5 fruit fly cellular contexts compared by ENCODE assay signal in genomic region chr3R:4713775-4714360, dm6.
TF ChIP-seq lines count a peak whose summit lies in the region.

TSS of gene eIF3f1 (minus strand) at chr3R:4714182.

- peak; percentile 51 for TF ChIP-seq CTCF in whole organism, embryonic (GFP tag; optimal IDR thresholded peaks at IDR 0.05; lab: Kevin White, UChicago)

TF ChIP-seq in whole organism, adult, 20 proteins besides CTCF, POLR2A, EP300 and RAD21 (continues in another document):
- TF ChIP-seq Hr96 (GFP tag; optimal IDR thresholded peaks at IDR 0.05; lab: Kevin White, UChicago) (no peak), CG12768 (GFP tag; optimal IDR thresholded peaks at IDR 0.05; lab: Kevin White, UChicago) (no peak), cnc (optimal IDR thresholded peaks at IDR 0.05; lab: Kevin White, UChicago) (no peak), CG7101 (tag; optimal IDR thresholded peaks at IDR 0.05; lab: Kevin White, UChicago) (peak; percentile 17), kay (GFP tag; lab: Kevin White, UChicago; ENCODE audit: borderline replicate concordance) (no peak), Clk (GFP tag; optimal IDR thresholded peaks at IDR 0.05; lab: Kevin White, UChicago) (no peak), Crg-1 (GFP tag; optimal IDR thresholded peaks at IDR 0.05; lab: Kevin White, UChicago) (no peak), tj (GFP tag; optimal IDR thresholded peaks at IDR 0.05; lab: Kevin White, UChicago) (no peak), toe (GFP tag; optimal IDR thresholded peaks at IDR 0.05; lab: Kevin White, UChicago) (no peak), CG5204 (GFP tag; optimal IDR thresholded peaks at IDR 0.05; lab: Kevin White, UChicago) (no peak), CG14711 (tag; optimal IDR thresholded peaks at IDR 0.05; lab: Kevin White, UChicago) (no peak), bab1 (GFP tag; optimal IDR thresholded peaks at IDR 0.05; lab: Kevin White, UChicago) (peak; percentile 60), cic (GFP tag; optimal IDR thresholded peaks at IDR 0.05; lab: Kevin White, UChicago) (no peak), ovo (GFP tag; optimal IDR thresholded peaks at IDR 0.05; lab: Kevin White, UChicago) (peak; percentile 40), CG1620 (GFP tag; optimal IDR thresholded peaks at IDR 0.05; lab: Kevin White, UChicago) (peak; percentile 29), pad (GFP tag; optimal IDR thresholded peaks at IDR 0.05; lab: Kevin White, UChicago) (peak; percentile 0), Mnt (GFP tag; optimal IDR thresholded peaks at IDR 0.05; lab: Kevin White, UChicago) (peak; percentile 84), CG7045 (GFP tag; optimal IDR thresholded peaks at IDR 0.05; lab: Kevin White, UChicago) (no peak), CG11617 (GFP tag; optimal IDR thresholded peaks at IDR 0.05; lab: Kevin White, UChicago) (no peak)

TF ChIP-seq in whole organism, embryonic, 481 proteins besides CTCF, POLR2A, EP300 and RAD21 (continues in another document):
- TF ChIP-seq CG4617 (GFP tag; optimal IDR thresholded peaks at IDR 0.05; lab: Kevin White, UChicago; ENCODE audit: borderline replicate concordance) = peak; percentile 76
- TF ChIP-seq CG13775 (GFP tag; optimal IDR thresholded peaks at IDR 0.05; lab: Kevin White, UChicago) = no peak
- peak; percentile 52 for TF ChIP-seq CG12659 (GFP tag; optimal IDR thresholded peaks at IDR 0.05; lab: Kevin White, UChicago)
- peak; percentile 26; the same call in 1 of the 2 replicates for TF ChIP-seq Xrp1 (GFP tag; IDR thresholded peaks at IDR 0.05; lab: Robert Waterston, UW)
- no peak for TF ChIP-seq ATbp (GFP tag; optimal IDR thresholded peaks at IDR 0.05; lab: Kevin White, UChicago)
- TF ChIP-seq nerfin-1 (tag; optimal IDR thresholded peaks at IDR 0.05; lab: Kevin White, UChicago) = no peak
- no peak for TF ChIP-seq lab (GFP tag; optimal IDR thresholded peaks at IDR 0.05; lab: Kevin White, UChicago)
- TF ChIP-seq CG3726 (GFP tag; IDR thresholded peaks at IDR 0.05; lab: Robert Waterston, UW) = no peak
- TF ChIP-seq Dip3 (GFP tag; optimal IDR thresholded peaks at IDR 0.05; lab: Kevin White, UChicago) = peak; percentile 5
- no peak for TF ChIP-seq CG16779 (GFP tag; IDR thresholded peaks at IDR 0.05; lab: Robert Waterston, UW)
- TF ChIP-seq fd3F (GFP tag; optimal IDR thresholded peaks at IDR 0.05; lab: Kevin White, UChicago) = no peak
- TF ChIP-seq az2 (GFP tag; optimal IDR thresholded peaks at IDR 0.05; lab: Kevin White, UChicago) = no peak
- no peak for TF ChIP-seq Awh (GFP tag; IDR thresholded peaks at IDR 0.05; lab: Robert Waterston, UW)
- no peak for TF ChIP-seq bcd (GFP tag; optimal IDR thresholded peaks at IDR 0.05; lab: Kevin White, UChicago)
- no peak for TF ChIP-seq Optix (GFP tag; IDR thresholded peaks at IDR 0.05; lab: Robert Waterston, UW)
- TF ChIP-seq GATAe (GFP tag; conservative IDR thresholded peaks at IDR 0.05; lab: Robert Waterston, UW) = no peak
- TF ChIP-seq Doc2 (GFP tag; IDR thresholded peaks at IDR 0.05; lab: Robert Waterston, UW) = no peak
- peak; percentile 2 for TF ChIP-seq CrebB (tag; optimal IDR thresholded peaks at IDR 0.05; lab: Kevin White, UChicago)
- TF ChIP-seq Ets97D (GFP tag; optimal IDR thresholded peaks at IDR 0.05; lab: Kevin White, UChicago) = peak; percentile 80

TF ChIP-seq in whole organism, prepupa, 60 proteins besides CTCF, POLR2A, EP300 and RAD21:
- no peak for TF ChIP-seq Hr38 (GFP tag; optimal IDR thresholded peaks at IDR 0.05; lab: Kevin White, UChicago)
- TF ChIP-seq CG3032 (tag; optimal IDR thresholded peaks at IDR 0.05; lab: Kevin White, UChicago) = peak; percentile 11
- no peak for TF ChIP-seq CG8632 (GFP tag; optimal IDR thresholded peaks at IDR 0.05; lab: Kevin White, UChicago)
- peak; percentile 25 for TF ChIP-seq CG6854 (GFP tag; optimal IDR thresholded peaks at IDR 0.05; lab: Kevin White, UChicago)
- TF ChIP-seq esn (GFP tag; optimal IDR thresholded peaks at IDR 0.05; lab: Kevin White, UChicago) = peak; percentile 41
- TF ChIP-seq fkh (GFP tag; optimal IDR thresholded peaks at IDR 0.05; lab: Kevin White, UChicago) = peak; percentile 85
- no peak for TF ChIP-seq CG15336 (GFP tag; IDR thresholded peaks at IDR 0.05; lab: Robert Waterston, UW)
- peak; percentile 98 for TF ChIP-seq CG8319 (GFP tag; optimal IDR thresholded peaks at IDR 0.05; lab: Kevin White, UChicago)
- TF ChIP-seq CG6163 (GFP tag; IDR thresholded peaks at IDR 0.05; lab: Robert Waterston, UW) = no peak
- no peak for TF ChIP-seq CG6276 (GFP tag; optimal IDR thresholded peaks at IDR 0.05; lab: Kevin White, UChicago)
- TF ChIP-seq Eip78C (GFP tag; lab: Kevin White, UChicago) = no peak
- TF ChIP-seq eg (GFP tag; IDR thresholded peaks at IDR 0.05; lab: Robert Waterston, UW) = peak; percentile 34; the same call in 1 of the 3 replicates
- TF ChIP-seq CG1621 (tag; optimal IDR thresholded peaks at IDR 0.05; lab: Kevin White, UChicago) = no peak

TF ChIP-seq in whole organism, pupa, 21 proteins besides CTCF, POLR2A, EP300 and RAD21:
- TF ChIP-seq CG13204 (GFP tag; optimal IDR thresholded peaks at IDR 0.05; lab: Kevin White, UChicago) (no peak), CG34367 (tag; optimal IDR thresholded peaks at IDR 0.05; lab: Kevin White, UChicago) (no peak), Ets98B (GFP tag; IDR thresholded peaks at IDR 0.05; lab: Robert Waterston, UW) (0 out of 2 replicates have a peak, but pooled peaks have one; percentile 22), EcR (GFP tag; optimal IDR thresholded peaks at IDR 0.05; lab: Kevin White, UChicago) (peak; percentile 56), CG32121 (GFP tag; IDR thresholded peaks at IDR 0.05; lab: Robert Waterston, UW) (no peak)

TF ChIP-seq in whole organism, wandering third instar larva, 38 proteins besides CTCF, POLR2A, EP300 and RAD21:
- no peak for TF ChIP-seq CG32264 (GFP tag; optimal IDR thresholded peaks at IDR 0.05; lab: Kevin White, UChicago)
- no peak for TF ChIP-seq br (GFP tag; optimal IDR thresholded peaks at IDR 0.05; lab: Kevin White, UChicago)
- no peak for TF ChIP-seq dsf (GFP tag; optimal IDR thresholded peaks at IDR 0.05; lab: Kevin White, UChicago; ENCODE audit: borderline replicate concordance)
- TF ChIP-seq foxo (GFP tag; optimal IDR thresholded peaks at IDR 0.05; lab: Kevin White, UChicago) = no peak
- TF ChIP-seq dl (GFP tag; optimal IDR thresholded peaks at IDR 0.05; lab: Kevin White, UChicago; ENCODE audit: insufficient read depth in 1 of 2, partially characterized antibody in 2 of 2) = no peak
- TF ChIP-seq fru (GFP tag; optimal IDR thresholded peaks at IDR 0.05; lab: Kevin White, UChicago) = peak; percentile 27
- TF ChIP-seq Myc (optimal IDR thresholded peaks at IDR 0.05; lab: Kevin White, UChicago) = no peak
- TF ChIP-seq brk (GFP tag; optimal IDR thresholded peaks at IDR 0.05; lab: Kevin White, UChicago) = no peak
- TF ChIP-seq sv (GFP tag; optimal IDR thresholded peaks at IDR 0.05; lab: Kevin White, UChicago) = no peak
- no peak for TF ChIP-seq CG9705 (GFP tag; optimal IDR thresholded peaks at IDR 0.05; lab: Kevin White, UChicago)
- TF ChIP-seq Jra (GFP tag; optimal IDR thresholded peaks at IDR 0.05; lab: Kevin White, UChicago) = no peak
- no peak for TF ChIP-seq Dif (GFP tag; optimal IDR thresholded peaks at IDR 0.05; lab: Kevin White, UChicago; ENCODE audit: partially characterized antibody)
- TF ChIP-seq h (GFP tag; optimal IDR thresholded peaks at IDR 0.05; lab: Kevin White, UChicago) = no peak
- TF ChIP-seq HLH106 (tag; optimal IDR thresholded peaks at IDR 0.05; lab: Kevin White, UChicago) = peak; percentile 32
- TF ChIP-seq lola (GFP tag; optimal IDR thresholded peaks at IDR 0.05; lab: Kevin White, UChicago) = no peak
- TF ChIP-seq Mio (GFP tag; optimal IDR thresholded peaks at IDR 0.05; lab: Kevin White, UChicago) = no peak
- no peak for TF ChIP-seq tai (GFP tag; optimal IDR thresholded peaks at IDR 0.05; lab: Kevin White, UChicago)
- no peak for TF ChIP-seq Abd-B (GFP tag; optimal IDR thresholded peaks at IDR 0.05; lab: Kevin White, UChicago)
- TF ChIP-seq Hr83 (GFP tag; optimal IDR thresholded peaks at IDR 0.05; lab: Kevin White, UChicago; ENCODE audit: poor library complexity, severe bottlenecking) = peak; percentile 1
- no peak for TF ChIP-seq Rel (GFP tag; optimal IDR thresholded peaks at IDR 0.05; lab: Kevin White, UChicago)
- peak; percentile 8 for TF ChIP-seq Rel (tag; optimal IDR thresholded peaks at IDR 0.05; lab: Kevin White, UChicago)
- TF ChIP-seq Hr78 (GFP tag; optimal IDR thresholded peaks at IDR 0.05; lab: Kevin White, UChicago) = no peak
- TF ChIP-seq Hnf4 (GFP tag; optimal IDR thresholded peaks at IDR 0.05; lab: Kevin White, UChicago) = peak; percentile 3
- TF ChIP-seq CrebA (GFP tag; optimal IDR thresholded peaks at IDR 0.05; lab: Kevin White, UChicago; ENCODE audit: borderline replicate concordance) = no peak
- TF ChIP-seq pan (optimal IDR thresholded peaks at IDR 0.05; lab: Kevin White, UChicago) = no peak
- no peak for TF ChIP-seq ey (GFP tag; optimal IDR thresholded peaks at IDR 0.05; lab: Kevin White, UChicago)
- no peak for TF ChIP-seq woc (GFP tag; optimal IDR thresholded peaks at IDR 0.05; lab: Kevin White, UChicago)
- TF ChIP-seq N (GFP tag; optimal IDR thresholded peaks at IDR 0.05; lab: Kevin White, UChicago) = no peak
- TF ChIP-seq rgr (GFP tag; optimal IDR thresholded peaks at IDR 0.05; lab: Kevin White, UChicago) = no peak
- TF ChIP-seq dmrt93B (GFP tag; optimal IDR thresholded peaks at IDR 0.05; lab: Kevin White, UChicago) = no peak
- no peak for TF ChIP-seq GATAd (GFP tag; optimal IDR thresholded peaks at IDR 0.05; lab: Kevin White, UChicago)
- no peak for TF ChIP-seq Vsx2 (GFP tag; optimal IDR thresholded peaks at IDR 0.05; lab: Kevin White, UChicago; ENCODE audit: partially characterized antibody)
